Worm (Caenorhabditis elegans) whole organism, L4 larva: ENCODE data around the gene clh-5.
A peak's percentile ranks its signal among the peaks of the same experiment; 100 is the strongest.

Source experiments
- D1046.2 ChIP-seq: fragments of 200-800 bp; sonication (Bioruptor generic); IDR thresholded peaks from 2 replicates; pipeline ENCODE4 v1.3.6; 2022; ENCODE audit warnings: missing genetic modification characterization, missing compliant biosample characterization
- F10B5.3 ChIP-seq: sonication (generic microtip); optimal IDR thresholded peaks from 2 replicates; lab custom pipeline; 2016; ENCODE audit warnings: mild to moderate bottlenecking, missing genetic modification characterization, missing compliant biosample characterization
- F44E2.7 ChIP-seq: fragments of 200-800 bp; sonication (Bioruptor generic); IDR thresholded peaks from 2 replicates; pipeline ENCODE4 v2.1.2; 2022; ENCODE audit warnings: missing genetic modification characterization, missing compliant biosample characterization
- F49E8.2 ChIP-seq: sonication (generic microtip); optimal IDR thresholded peaks from 2 replicates; lab custom pipeline; 2016; ENCODE audit warnings: missing compliant biosample characterization, mild to moderate bottlenecking, missing genetic modification characterization, borderline replicate concordance
- Y105C5A.15 ChIP-seq: fragments of 200-800 bp; sonication (Bioruptor generic); IDR thresholded peaks from 2 replicates; pipeline ENCODE4 v1.3.6; 2022; ENCODE audit warnings: missing genetic modification characterization, missing compliant biosample characterization
- Y48G9A.11 ChIP-seq: fragments of 200-800 bp; sonication (Bioruptor generic); IDR thresholded peaks from 2 replicates; pipeline ENCODE4 v1.3.6; 2022; ENCODE audit warnings: missing genetic modification reagents, missing genetic modification characterization, missing compliant biosample characterization
- Y75B8A.6 ChIP-seq: fragments of 200-800 bp; sonication (Bioruptor generic); IDR thresholded peaks from 2 replicates; pipeline ENCODE4 v1.3.6; 2022; ENCODE audit warnings: missing genetic modification reagents, missing genetic modification characterization, missing compliant biosample characterization
- ZK546.5 ChIP-seq, 2 experiments: sonication (generic microtip); optimal IDR thresholded peaks; 2 replicates each; lab custom pipeline; 2017; ENCODE audit warnings: missing biosample characterization in 2 of 2, missing genetic modification characterization in 2 of 2
- aha-1 ChIP-seq: fragments of 150-350 bp; peaks from one replicate; lab custom pipeline; 2014; ENCODE audit warnings: missing biosample characterization, missing genetic modification characterization
- aly-2 ChIP-seq: sonication (generic microtip); optimal IDR thresholded peaks from 2 replicates; lab custom pipeline; 2018; ENCODE audit warnings: missing biosample characterization, missing genetic modification characterization
- arid-1 ChIP-seq: fragments of 200-800 bp; sonication (Bioruptor generic); conservative IDR thresholded peaks from 2 replicates; pipeline ENCODE4 v1.3.6; 2022; ENCODE audit warnings: missing genetic modification reagents, missing genetic modification characterization, missing compliant biosample characterization
- attf-4 ChIP-seq: sonication (generic microtip); optimal IDR thresholded peaks from 3 replicates; lab custom pipeline; 2017; ENCODE audit warnings: missing biosample characterization, missing genetic modification characterization
- ceh-44 ChIP-seq: fragments of 200-800 bp; sonication (Bioruptor generic); IDR thresholded peaks from 2 replicates; pipeline ENCODE4 v1.3.6; 2022; ENCODE audit warnings: missing genetic modification reagents, missing genetic modification characterization, missing compliant biosample characterization
- cey-2 ChIP-seq: sonication (generic microtip); optimal IDR thresholded peaks from 3 replicates; lab custom pipeline; 2017; ENCODE audit warnings: missing genetic modification characterization, mild to moderate bottlenecking, missing compliant biosample characterization, antibody characterized with exemption, borderline replicate concordance; ENCODE audit not compliant: insufficient read depth
- ctbp-1 ChIP-seq: fragments of 200-800 bp; sonication (Bioruptor generic); IDR thresholded peaks from 2 replicates; pipeline ENCODE4 v1.3.6; 2022; ENCODE audit warnings: missing genetic modification reagents, missing genetic modification characterization, missing compliant biosample characterization
- daf-12 ChIP-seq: fragments of 150-350 bp; optimal IDR thresholded peaks from 2 replicates; lab custom pipeline; 2014; ENCODE audit warnings: missing biosample characterization, missing genetic modification reagents, missing genetic modification characterization
- daf-8 ChIP-seq: fragments of 200-800 bp; sonication (Bioruptor generic); IDR thresholded peaks from 2 replicates; pipeline ENCODE4 v1.3.6; 2022; ENCODE audit warnings: missing genetic modification characterization, missing compliant biosample characterization
- dpl-1 ChIP-seq: fragments of 150-350 bp; optimal IDR thresholded peaks from 2 replicates; lab custom pipeline; 2014; ENCODE audit warnings: missing biosample characterization, missing genetic modification reagents, missing genetic modification characterization
- dve-1 ChIP-seq: sonication (generic microtip); optimal IDR thresholded peaks from 2 replicates; lab custom pipeline; 2017; ENCODE audit warnings: antibody characterized with exemption, mild to moderate bottlenecking, missing genetic modification characterization, missing compliant biosample characterization; ENCODE audit not compliant: insufficient read depth
- egl-43 ChIP-seq: fragments of 200-800 bp; sonication (Bioruptor generic); IDR thresholded peaks from 2 replicates; pipeline ENCODE4 v1.3.6; 2022; ENCODE audit warnings: missing genetic modification reagents, missing genetic modification characterization, missing compliant biosample characterization
- fos-1 ChIP-seq: fragments of 150-350 bp; optimal IDR thresholded peaks from 2 replicates; lab custom pipeline; 2014; ENCODE audit warnings: missing biosample characterization, missing genetic modification characterization
- gei-8 ChIP-seq: fragments of 200-800 bp; sonication (Bioruptor generic); optimal IDR thresholded peaks from 2 replicates; lab custom pipeline; 2018; ENCODE audit warnings: mild to moderate bottlenecking, missing genetic modification characterization, missing compliant biosample characterization
- hlh-11 ChIP-seq: fragments of 200-800 bp; sonication (Bioruptor generic); optimal IDR thresholded peaks from 2 replicates; lab custom pipeline; 2018; ENCODE audit warnings: mild to moderate bottlenecking, missing genetic modification characterization, missing compliant biosample characterization
- jun-1 ChIP-seq: fragments of 150-350 bp; optimal IDR thresholded peaks from 2 replicates; lab custom pipeline; 2014; ENCODE audit warnings: missing biosample characterization, missing genetic modification reagents, missing genetic modification characterization
- lin-1 ChIP-seq: fragments of 200-800 bp; sonication (Bioruptor generic); IDR thresholded peaks from 2 replicates; pipeline ENCODE4 v1.3.6; 2022; ENCODE audit warnings: missing genetic modification reagents, missing genetic modification characterization, missing compliant biosample characterization
- lin-13 ChIP-seq: fragments of 150-350 bp; optimal IDR thresholded peaks from 2 replicates; lab custom pipeline; 2014; ENCODE audit warnings: missing biosample characterization, missing genetic modification reagents, missing genetic modification characterization
- lin-29 ChIP-seq: fragments of 200-800 bp; sonication (Bioruptor generic); IDR thresholded peaks from 2 replicates; pipeline ENCODE4 v1.3.6; 2022; ENCODE audit warnings: missing genetic modification reagents, missing genetic modification characterization, missing compliant biosample characterization
- lin-39 ChIP-seq: fragments of 150-350 bp; optimal IDR thresholded peaks from 2 replicates; lab custom pipeline; 2014; ENCODE audit warnings: missing biosample characterization, missing genetic modification reagents, missing genetic modification characterization
- mes-2 ChIP-seq: sonication (generic microtip); optimal IDR thresholded peaks from 2 replicates; lab custom pipeline; 2016; ENCODE audit warnings: missing genotype, mild to moderate bottlenecking, missing genetic modification characterization, missing compliant biosample characterization; ENCODE audit not compliant: poor library complexity, severe bottlenecking
- mxl-2 ChIP-seq: fragments of 200-800 bp; sonication (Bioruptor generic); conservative IDR thresholded peaks from 2 replicates; pipeline ENCODE4 v1.3.6; 2022; ENCODE audit warnings: missing genetic modification reagents, missing genetic modification characterization, missing compliant biosample characterization
- mxl-3 ChIP-seq: fragments of 200-800 bp; sonication (Bioruptor generic); optimal IDR thresholded peaks from 2 replicates; lab custom pipeline; 2018; ENCODE audit warnings: mild to moderate bottlenecking, missing genetic modification characterization, missing compliant biosample characterization
- nhr-102 ChIP-seq: sonication (generic microtip); optimal IDR thresholded peaks from 2 replicates; lab custom pipeline; 2016; ENCODE audit warnings: mild to moderate bottlenecking, missing genetic modification characterization, moderate library complexity, missing compliant biosample characterization
- nhr-111 ChIP-seq: fragments of 200-800 bp; sonication (Bioruptor generic); optimal IDR thresholded peaks from 2 replicates; lab custom pipeline; 2018; ENCODE audit warnings: mild to moderate bottlenecking, missing genetic modification characterization, missing compliant biosample characterization
- nhr-237 ChIP-seq: sonication (generic microtip); optimal IDR thresholded peaks from 2 replicates; lab custom pipeline; 2017; ENCODE audit warnings: missing biosample characterization, missing genetic modification characterization
- nhr-25 ChIP-seq: sonication (generic microtip); optimal IDR thresholded peaks from 2 replicates; lab custom pipeline; 2017; ENCODE audit warnings: missing genetic modification characterization, mild to moderate bottlenecking, missing compliant biosample characterization, antibody characterized with exemption, moderate library complexity, borderline replicate concordance; ENCODE audit not compliant: insufficient read depth
- nhr-41 ChIP-seq: fragments of 200-800 bp; sonication (Bioruptor generic); IDR thresholded peaks from 2 replicates; pipeline ENCODE4 v1.3.6; 2022; ENCODE audit warnings: missing genetic modification reagents, missing genetic modification characterization, missing compliant biosample characterization
- nhr-48 ChIP-seq: sonication (generic microtip); optimal IDR thresholded peaks from 2 replicates; lab custom pipeline; 2016; ENCODE audit warnings: mild to moderate bottlenecking, missing genetic modification characterization, missing compliant biosample characterization
- nhr-77 ChIP-seq: fragments of 150-350 bp; optimal IDR thresholded peaks from 2 replicates; lab custom pipeline; 2014; ENCODE audit warnings: missing biosample characterization, missing genetic modification characterization
- pha-4 ChIP-seq, 2 experiments: fragments of 150-350 bp in 1 of 2; fragments of 200-800 bp in 1 of 2; sonication (Bioruptor generic) in 1 of 2; IDR thresholded peaks in 1 of 2; optimal IDR thresholded peaks in 1 of 2; 2 replicates each; pipeline versions ENCODE4 v1.3.6 to Lab custom; 2014 to 2022; ENCODE audit warnings: missing genetic modification characterization in 2 of 2, missing genetic modification reagents in 2 of 2, missing biosample characterization in 1 of 2, missing compliant biosample characterization in 1 of 2
- pqm-1 ChIP-seq: sonication (generic microtip); optimal IDR thresholded peaks from 2 replicates; lab custom pipeline; 2017; ENCODE audit warnings: missing biosample characterization, missing genetic modification characterization
- saeg-2 ChIP-seq: fragments of 200-800 bp; sonication (Bioruptor generic); IDR thresholded peaks from 2 replicates; pipeline ENCODE4 v1.3.6; 2022; ENCODE audit warnings: missing genetic modification reagents, missing genetic modification characterization, missing compliant biosample characterization
- set-16 ChIP-seq: fragments of 200-800 bp; sonication (Bioruptor generic); IDR thresholded peaks from 2 replicates; pipeline ENCODE4 v1.3.6; 2022; ENCODE audit warnings: missing genetic modification reagents, missing genetic modification characterization, missing compliant biosample characterization
- snpc-4 ChIP-seq: fragments of 150-350 bp; optimal IDR thresholded peaks from 2 replicates; lab custom pipeline; 2014; ENCODE audit warnings: missing biosample characterization, missing genetic modification characterization
- tra-1 ChIP-seq: fragments of 200-800 bp; sonication (Bioruptor generic); IDR thresholded peaks from 2 replicates; pipeline ENCODE4 v1.3.6; 2022; ENCODE audit warnings: missing genetic modification reagents, missing genetic modification characterization, missing compliant biosample characterization
- unc-62 ChIP-seq, 3 experiments: fragments of 150-350 bp in 1 of 3; sonication (generic microtip); optimal IDR thresholded peaks in 2 of 3; peaks in 1 of 3; 1 replicate in 1 of 3; 2 replicates in 2 of 3; lab custom pipeline; 2014 to 2017; ENCODE audit warnings: missing biosample characterization in 3 of 3, missing genetic modification characterization in 3 of 3, missing genetic modification reagents in 3 of 3, missing genotype in 1 of 3
- zag-1 ChIP-seq: fragments of 150-350 bp; optimal IDR thresholded peaks from 2 replicates; lab custom pipeline; 2014; ENCODE audit warnings: missing biosample characterization, missing genetic modification characterization
- zfp-2 ChIP-seq: sonication (generic microtip); optimal IDR thresholded peaks from 2 replicates; lab custom pipeline; 2016; ENCODE audit warnings: mild to moderate bottlenecking, missing genetic modification characterization, missing compliant biosample characterization
- zip-2 ChIP-seq: fragments of 150-350 bp; optimal IDR thresholded peaks from 2 replicates; lab custom pipeline; 2014; ENCODE audit warnings: missing biosample characterization, missing genetic modification characterization
- ztf-11 ChIP-seq: fragments of 150-350 bp; optimal IDR thresholded peaks from 2 replicates; lab custom pipeline; 2014; ENCODE audit warnings: missing biosample characterization, missing genetic modification characterization
- ztf-7 ChIP-seq: fragments of 150-350 bp; optimal IDR thresholded peaks from 2 replicates; lab custom pipeline; 2014; ENCODE audit warnings: missing biosample characterization, missing genetic modification characterization

The clh-5 gene

ce11 chrII:9113759-9114158, 15.4 kb upstream of the clh-5 start (continued):
- peak; percentile 73 for TF ChIP-seq nhr-48
- TF ChIP-seq nhr-111 (GFP tag; lab: Kevin White, UChicago): no peak
- no peak for TF ChIP-seq F49E8.2 (tag; lab: Kevin White, UChicago)
- no peak for TF ChIP-seq F10B5.3 (tag; lab: Kevin White, UChicago)
- TF ChIP-seq nhr-102 (tag; lab: Kevin White, UChicago): peak; percentile 39
- peak; percentile 84 for TF ChIP-seq mxl-3
- TF ChIP-seq cey-2 (tag; lab: Kevin White, UChicago): no peak
- TF ChIP-seq lin-13 (GFP tag; lab: Kevin White, UChicago): no peak
- TF ChIP-seq ztf-7 (tag; lab: Kevin White, UChicago): no peak
- TF ChIP-seq set-16 (GFP tag; lab: Robert Waterston, UW): no peak
- no peak for TF ChIP-seq mxl-2 (GFP tag; lab: Robert Waterston, UW)
- TF ChIP-seq egl-43 (GFP tag; lab: Robert Waterston, UW): no peak
- peak; percentile 94 for TF ChIP-seq hlh-11 (tag; lab: Kevin White, UChicago)
- TF ChIP-seq ZK546.5 (tag; optimal IDR thresholded peaks at IDR 0.05; lab: Kevin White, UChicago): no peak
- peak; percentile 26 for TF ChIP-seq pqm-1 (tag; lab: Kevin White, UChicago)
- TF ChIP-seq daf-12 (tag; lab: Kevin White, UChicago): no peak
- no peak for TF ChIP-seq jun-1
- no peak for TF ChIP-seq nhr-25 (tag; lab: Kevin White, UChicago)
- TF ChIP-seq zfp-2 (tag; lab: Kevin White, UChicago): no peak
- TF ChIP-seq arid-1 (GFP tag; lab: Robert Waterston, UW): no peak
- TF ChIP-seq mes-2 (tag; lab: Kevin White, UChicago): peak; percentile 25
- no peak for TF ChIP-seq ceh-44 (GFP tag; lab: Robert Waterston, UW)
- TF ChIP-seq snpc-4 (tag; lab: Kevin White, UChicago): no peak
- TF ChIP-seq aly-2: no peak
- TF ChIP-seq Y105C5A.15: no peak
- no peak for TF ChIP-seq lin-1 (GFP tag; lab: Robert Waterston, UW)
- peak; percentile 44 for TF ChIP-seq nhr-77 (tag; lab: Kevin White, UChicago)
- no peak for TF ChIP-seq daf-8 (GFP tag; lab: Robert Waterston, UW)
- no peak for TF ChIP-seq D1046.2 (GFP tag; lab: Robert Waterston, UW)
- TF ChIP-seq gei-8 (GFP tag; lab: Kevin White, UChicago): no peak
- 0 out of 2 replicates have a peak, but pooled peaks have one; percentile 36 for TF ChIP-seq pha-4 (GFP tag; IDR thresholded peaks at IDR 0.05; lab: Robert Waterston, UW)
- TF ChIP-seq pha-4 (tag; optimal IDR thresholded peaks at IDR 0.05; lab: Kevin White, UChicago): no peak
- no peak for TF ChIP-seq nhr-237
- TF ChIP-seq ctbp-1: no peak
- no peak for TF ChIP-seq zip-2 (tag; lab: Kevin White, UChicago)
- peak in 1 of 2 experiments; percentile 27 for TF ChIP-seq unc-62 (GFP tag; optimal IDR thresholded peaks at IDR 0.05 in 1 of 2; lab: Kevin White, UChicago)
- no peak for TF ChIP-seq unc-62 (tag; optimal IDR thresholded peaks at IDR 0.05; lab: Kevin White, UChicago)
- peak; percentile 59; the same call in 1 of the 2 replicates for TF ChIP-seq lin-29
- no peak for TF ChIP-seq attf-4 (tag; lab: Kevin White, UChicago)
- TF ChIP-seq Y75B8A.6: no peak
- no peak for TF ChIP-seq Y48G9A.11
- no peak for TF ChIP-seq aha-1
- no peak for TF ChIP-seq fos-1 (tag; lab: Kevin White, UChicago)
- no peak for TF ChIP-seq F44E2.7 (GFP tag; lab: Robert Waterston, UW)
- TF ChIP-seq dve-1 (tag; lab: Kevin White, UChicago): peak; percentile 64
- TF ChIP-seq nhr-41 (GFP tag; lab: Robert Waterston, UW): 0 out of 2 replicates have a peak, but pooled peaks have one; percentile 54
- no peak for TF ChIP-seq lin-39 (tag; lab: Kevin White, UChicago)
- TF ChIP-seq saeg-2 (GFP tag; lab: Robert Waterston, UW): no peak
- peak; percentile 70; the same call in 1 of the 2 replicates for TF ChIP-seq tra-1
- TF ChIP-seq dpl-1: peak; percentile 44
- no peak for TF ChIP-seq ztf-11
- no peak for TF ChIP-seq zag-1 (tag; lab: Kevin White, UChicago)
